Worm (Caenorhabditis elegans) whole organism, L3 larva: ENCODE data around the gene F02H6.2.

Experiments used
- ZK546.5 ChIP-seq: sonication (generic microtip); optimal IDR thresholded peaks from 2 replicates; lab custom pipeline; 2017; ENCODE audit warnings: missing biosample characterization, missing genetic modification characterization
- elt-2 ChIP-seq: sonication (generic microtip); optimal IDR thresholded peaks from 2 replicates; lab custom pipeline; 2016; ENCODE audit warnings: missing genetic modification reagents, mild to moderate bottlenecking, missing genetic modification characterization, missing compliant biosample characterization
- jun-1 ChIP-seq: fragments of 150-350 bp; optimal IDR thresholded peaks from 2 replicates; lab custom pipeline; 2014; ENCODE audit warnings: missing biosample characterization, missing genetic modification reagents, missing genetic modification characterization
- nhr-11 ChIP-seq: fragments of 150-350 bp; optimal IDR thresholded peaks from 2 replicates; lab custom pipeline; 2014; ENCODE audit warnings: missing biosample characterization, missing genetic modification characterization
- nhr-23 ChIP-seq: fragments of 150-350 bp; optimal IDR thresholded peaks from 2 replicates; lab custom pipeline; 2014; ENCODE audit warnings: missing biosample characterization, missing genetic modification reagents, missing genetic modification characterization
- nhr-237 ChIP-seq: fragments of 150-350 bp; optimal IDR thresholded peaks from 2 replicates; lab custom pipeline; 2014; ENCODE audit warnings: missing biosample characterization, missing genetic modification characterization

ce11 chrIV:14228069-14228468, 31.8 kb downstream of the F02H6.2 start, which contains the start of gene F02H6.7:
- TF ChIP-seq ZK546.5 (tag; lab: Kevin White, UChicago) (no peak), elt-2 (no peak), nhr-237 (no peak), nhr-11 (tag; lab: Kevin White, UChicago) (no peak), nhr-23 (tag; lab: Kevin White, UChicago) (no peak), jun-1 (tag; lab: Kevin White, UChicago) (no peak)
